Fruit fly (Drosophila melanogaster) whole organism, embryonic: ENCODE data around the gene mus201.

Experiments used
- Asciz ChIP-seq: fragments of 200-800 bp; sonication (Bioruptor generic); optimal IDR thresholded peaks from 2 replicates; lab custom pipeline; 2017; ENCODE audit warnings: missing biosample characterization, mild to moderate bottlenecking, missing genetic modification characterization, missing genetic modification reagents
- Atf3 ChIP-seq: fragments of 200-800 bp; sonication (Bioruptor generic); optimal IDR thresholded peaks from 3 replicates; lab custom pipeline; 2016; ENCODE audit warnings: missing biosample characterization, missing genetic modification characterization
- CG10267 ChIP-seq: fragments of 200-800 bp; sonication (Bioruptor generic); optimal IDR thresholded peaks from 2 replicates; lab custom pipeline; 2018; ENCODE audit warnings: missing biosample characterization, mild to moderate bottlenecking, missing genetic modification characterization, moderate library complexity
- CG13894 ChIP-seq: fragments of 200-800 bp; sonication (Bioruptor generic); optimal IDR thresholded peaks from 3 replicates; lab custom pipeline; 2018; ENCODE audit warnings: missing biosample characterization, mild to moderate bottlenecking, missing genetic modification characterization, moderate library complexity
- CG18262 ChIP-seq: fragments of 200-800 bp; optimal IDR thresholded peaks from 3 replicates; lab custom pipeline; 2019; ENCODE audit warnings: missing biosample characterization, mild to moderate bottlenecking, missing genetic modification characterization, moderate library complexity
- CG1832 ChIP-seq: fragments of 200-800 bp; sonication (Bioruptor generic); optimal IDR thresholded peaks from 2 replicates; lab custom pipeline; 2017; ENCODE audit warnings: missing biosample characterization, mild to moderate bottlenecking, missing genetic modification characterization, inconsistent platforms
- CG4360 ChIP-seq: fragments of 200-800 bp; sonication (Bioruptor generic); IDR thresholded peaks from 2 replicates; pipeline ENCODE4 v1.3.6; 2022; ENCODE audit warnings: missing biosample characterization, missing genetic modification characterization
- CG4854 ChIP-seq: fragments of 200-800 bp; sonication (Bioruptor generic); optimal IDR thresholded peaks from 2 replicates; lab custom pipeline; 2016; ENCODE audit warnings: missing biosample characterization, missing genetic modification characterization, inconsistent platforms
- D ChIP-seq, 2 experiments: fragments of 200-800 bp in 1 of 2; fragments of >200 bp in 1 of 2; sonication (Bioruptor generic) in 1 of 2; optimal IDR thresholded peaks; 2 replicates in 1 of 2; 3 replicates in 1 of 2; lab custom pipeline; 2017; ENCODE audit warnings: mild to moderate bottlenecking in 1 of 2, missing biosample characterization in 1 of 2, missing genetic modification characterization in 1 of 2, missing genetic modification reagents in 1 of 2
- D19A ChIP-seq: fragments of 200-800 bp; optimal IDR thresholded peaks from 3 replicates; lab custom pipeline; 2019; ENCODE audit warnings: missing biosample characterization, mild to moderate bottlenecking, missing genetic modification characterization, moderate library complexity
- Deaf1 ChIP-seq: fragments of 200-800 bp; optimal IDR thresholded peaks from 3 replicates; lab custom pipeline; 2019; ENCODE audit warnings: missing biosample characterization, mild to moderate bottlenecking, missing genetic modification characterization, moderate library complexity
- H15 ChIP-seq: fragments of 200-800 bp; sonication (Bioruptor generic); IDR thresholded peaks from 3 replicates; pipeline ENCODE4 v1.3.6; 2022; ENCODE audit warnings: missing biosample characterization, missing genetic modification characterization
- Med ChIP-seq: fragments of 200-800 bp; sonication (Bioruptor generic); peaks from one replicate; lab custom pipeline; 2016; ENCODE audit warnings: missing biosample characterization, missing genetic modification characterization, mild to moderate bottlenecking, inconsistent platforms, moderate library complexity
- NFAT ChIP-seq: fragments of 200-800 bp; sonication (Bioruptor generic); IDR thresholded peaks from 2 replicates; pipeline ENCODE4 v1.3.6; 2022; ENCODE audit warnings: missing biosample characterization, missing genetic modification characterization
- Rfx ChIP-seq: fragments of 200-800 bp; sonication (Bioruptor generic); IDR thresholded peaks from 2 replicates; pipeline ENCODE4 v1.3.6; 2022; ENCODE audit warnings: missing biosample characterization, missing genetic modification characterization
- Trl ChIP-seq, 3 experiments: fragments of >200 bp in 2 of 3; fragments of 200-800 bp in 1 of 3; sonication (Bioruptor generic) in 1 of 3; optimal IDR thresholded peaks; 2 replicates in 1 of 3; 3 replicates in 2 of 3; lab custom pipeline; 2016 to 2017; ENCODE audit warnings: missing biosample characterization in 1 of 3, missing genetic modification characterization in 1 of 3
- Xrp1 ChIP-seq: fragments of 200-800 bp; sonication (Bioruptor generic); IDR thresholded peaks from 2 replicates; pipeline ENCODE4 v1.3.6; 2022; ENCODE audit warnings: missing biosample characterization, missing genetic modification characterization
- ap ChIP-seq: fragments of 200-800 bp; sonication (Bioruptor generic); IDR thresholded peaks from 2 replicates; pipeline ENCODE4 v1.3.6; 2022; ENCODE audit warnings: missing biosample characterization, missing genetic modification characterization
- bsh ChIP-seq, 2 experiments: fragments of 200-800 bp; sonication (Bioruptor generic); optimal IDR thresholded peaks; 2 replicates each; lab custom pipeline; 2017 to 2018; ENCODE audit warnings: mild to moderate bottlenecking in 2 of 2, missing biosample characterization in 2 of 2, missing genetic modification characterization in 2 of 2, moderate library complexity in 1 of 2
- chinmo ChIP-seq: fragments of 200-800 bp; sonication (Bioruptor generic); IDR thresholded peaks from 4 replicates; pipeline ENCODE4 v1.3.6; 2022; ENCODE audit warnings: missing biosample characterization, missing genetic modification characterization; ENCODE audit not compliant: partially characterized antibody
- crol ChIP-seq: fragments of 200-800 bp; sonication (Bioruptor generic); IDR thresholded peaks from 2 replicates; pipeline ENCODE4 v1.3.6; 2022; ENCODE audit warnings: missing biosample characterization, missing genetic modification characterization
- emc ChIP-seq: fragments of 200-800 bp; sonication (Bioruptor generic); optimal IDR thresholded peaks from 2 replicates; lab custom pipeline; 2016; ENCODE audit warnings: missing biosample characterization, missing genetic modification characterization
- ems ChIP-seq: fragments of 200-800 bp; sonication (Bioruptor generic); optimal IDR thresholded peaks from 3 replicates; lab custom pipeline; 2016; ENCODE audit warnings: missing biosample characterization, missing genetic modification characterization
- ewg ChIP-seq: fragments of 200-800 bp; sonication (Bioruptor generic); optimal IDR thresholded peaks from 3 replicates; lab custom pipeline; 2017; ENCODE audit warnings: mild to moderate bottlenecking, missing biosample characterization, missing genetic modification reagents, missing genetic modification characterization
- gsb-n ChIP-seq: fragments of 200-800 bp; sonication (Bioruptor generic); optimal IDR thresholded peaks from 3 replicates; lab custom pipeline; 2018; ENCODE audit warnings: missing biosample characterization, mild to moderate bottlenecking, missing genetic modification characterization
- hth ChIP-seq: fragments of >200 bp; optimal IDR thresholded peaks from 2 replicates; lab custom pipeline; 2017; ENCODE audit warnings: inconsistent platforms
- lola ChIP-seq, 3 experiments: fragments of >200 bp in 2 of 3; fragments of 200-800 bp in 1 of 3; sonication (Bioruptor generic) in 1 of 3; optimal IDR thresholded peaks; 2 replicates each; lab custom pipeline; 2017 to 2019; ENCODE audit warnings: missing biosample characterization in 3 of 3, missing genetic modification characterization in 3 of 3, mild to moderate bottlenecking in 1 of 3, moderate library complexity in 1 of 3
- nau ChIP-seq: fragments of 200-800 bp; sonication (Bioruptor generic); optimal IDR thresholded peaks from 3 replicates; lab custom pipeline; 2017; ENCODE audit warnings: missing biosample characterization, mild to moderate bottlenecking, missing genetic modification characterization, missing genetic modification reagents
- nerfin-1 ChIP-seq: fragments of 200-800 bp; sonication (Bioruptor generic); optimal IDR thresholded peaks from 3 replicates; lab custom pipeline; 2019; ENCODE audit warnings: missing biosample characterization, mild to moderate bottlenecking, missing genetic modification characterization, moderate library complexity
- otp ChIP-seq: fragments of 200-800 bp; sonication (Bioruptor generic); IDR thresholded peaks from 3 replicates; pipeline ENCODE4, ENCODE4 v1.3.6; 2022; ENCODE audit warnings: missing biosample characterization, missing genetic modification characterization
- pfk ChIP-seq: fragments of 200-800 bp; sonication (Bioruptor generic); optimal IDR thresholded peaks from 2 replicates; lab custom pipeline; 2018; ENCODE audit warnings: missing biosample characterization, mild to moderate bottlenecking, missing genetic modification characterization, moderate library complexity
- pnt ChIP-seq: fragments of 200-800 bp; sonication (Bioruptor generic); optimal IDR thresholded peaks from 3 replicates; lab custom pipeline; 2016; ENCODE audit warnings: missing biosample characterization, missing genetic modification characterization
- pros ChIP-seq: fragments of 200-800 bp; sonication (Bioruptor generic); optimal IDR thresholded peaks from 3 replicates; lab custom pipeline; 2019; ENCODE audit warnings: missing biosample characterization, mild to moderate bottlenecking, missing genetic modification characterization, moderate library complexity
- psq ChIP-seq: fragments of 200-800 bp; sonication (Bioruptor generic); optimal IDR thresholded peaks from 2 replicates; lab custom pipeline; 2017; ENCODE audit warnings: missing biosample characterization, missing genetic modification characterization
- row ChIP-seq: fragments of 200-800 bp; sonication (Bioruptor generic); IDR thresholded peaks from 3 replicates; pipeline ENCODE4 v1.3.6; 2022; ENCODE audit warnings: missing biosample characterization, missing genetic modification characterization
- scrt ChIP-seq: fragments of 200-800 bp; sonication (Bioruptor generic); optimal IDR thresholded peaks from 2 replicates; lab custom pipeline; 2018; ENCODE audit warnings: missing biosample characterization, mild to moderate bottlenecking, missing genetic modification characterization, moderate library complexity
- sd ChIP-seq: fragments of 200-800 bp; sonication (Bioruptor generic); optimal IDR thresholded peaks from 3 replicates; lab custom pipeline; 2018; ENCODE audit warnings: missing biosample characterization, mild to moderate bottlenecking, missing genetic modification characterization, moderate library complexity
- sens ChIP-seq: fragments of 200-800 bp; sonication (Bioruptor generic); peaks from one replicate; lab custom pipeline; 2016; ENCODE audit warnings: missing biosample characterization, missing genetic modification characterization
- sens-2 ChIP-seq: fragments of 200-800 bp; sonication (Bioruptor generic); IDR thresholded peaks from 2 replicates; pipeline ENCODE4 v1.3.6; 2022; ENCODE audit warnings: missing biosample characterization, missing genetic modification characterization
- seq ChIP-seq: fragments of 200-800 bp; sonication (Bioruptor generic); IDR thresholded peaks from 2 replicates; pipeline ENCODE4 v1.3.6; 2022; ENCODE audit warnings: missing biosample characterization, missing genetic modification characterization
- tin ChIP-seq: fragments of 200-800 bp; sonication (Bioruptor generic); optimal IDR thresholded peaks from 3 replicates; lab custom pipeline; 2016; ENCODE audit warnings: missing biosample characterization, missing genetic modification characterization
- trem ChIP-seq: fragments of 200-800 bp; optimal IDR thresholded peaks from 3 replicates; lab custom pipeline; 2019; ENCODE audit warnings: missing biosample characterization, mild to moderate bottlenecking, missing genetic modification characterization, moderate library complexity
- vvl ChIP-seq: fragments of 200-800 bp; sonication (Bioruptor generic); IDR thresholded peaks from 2 replicates; pipeline ENCODE4 v1.3.6; 2022; ENCODE audit warnings: missing biosample characterization, missing genetic modification characterization
- z ChIP-seq: fragments of 200-800 bp; sonication (Bioruptor generic); IDR thresholded peaks from 3 replicates; pipeline ENCODE4 v1.3.6; 2022; ENCODE audit warnings: missing biosample characterization, missing genetic modification characterization
- zen2 ChIP-seq: fragments of 200-800 bp; sonication (Bioruptor generic); IDR thresholded peaks from 3 replicates; pipeline ENCODE4 v1.3.6; 2022; ENCODE audit warnings: missing biosample characterization, missing genetic modification characterization; ENCODE audit not compliant: partially characterized antibody

Gene mus201

dm6 chr2L:8423460-8424089, 14.4 kb upstream of the mus201 start (continued):
- TF ChIP-seq CG18262 (peak; percentile 42), tin (GFP tag; lab: Kevin White, UChicago) (no peak), D19A (tag; lab: Kevin White, UChicago) (peak; percentile 40), bsh (GFP tag; optimal IDR thresholded peaks at IDR 0.05; lab: Kevin White, UChicago) (peak in 1 of 2 experiments; percentile 50), lola (GFP tag; optimal IDR thresholded peaks at IDR 0.05; lab: Kevin White, UChicago) (peak in 1 of 3 experiments; percentile 38), vvl (GFP tag; lab: Robert Waterston, UW) (0 out of 2 replicates have a peak, but pooled peaks have one; percentile 6), hth (no peak), ems (no peak), Atf3 (no peak), nau (GFP tag; lab: Kevin White, UChicago) (peak; percentile 14), row (GFP tag; lab: Robert Waterston, UW) (peak; percentile 46; the same call in 2 of the 3 replicates), pnt (no peak), sens (GFP tag; lab: Kevin White, UChicago) (peak; percentile 84)

- TF ChIP-seq sens-2 (no peak), Xrp1 (GFP tag; lab: Robert Waterston, UW) (peak; percentile 25; the same call in 1 of the 2 replicates), D19A (tag; lab: Kevin White, UChicago) (peak; percentile 12), CG4854 (GFP tag; lab: Kevin White, UChicago) (no peak), CG10267 (no peak), otp (no peak), crol (0 out of 2 replicates have a peak, but pooled peaks have one; percentile 18), CG4360 (GFP tag; lab: Robert Waterston, UW) (peak; percentile 21; the same call in 1 of the 2 replicates), gsb-n (peak; percentile 6)
Observed at dm6 chr2L:8424090-8424470, 13.9 kb upstream of the mus201 start.

dm6 chr2L:8424662-8425208, 13.2 kb upstream of the mus201 start:
- no peak for TF ChIP-seq emc (GFP tag; lab: Kevin White, UChicago)
- TF ChIP-seq Rfx (GFP tag; lab: Robert Waterston, UW) = peak; percentile 76
- peak; percentile 56 for TF ChIP-seq crol
- no peak for TF ChIP-seq pfk (GFP tag; lab: Kevin White, UChicago)
- 0 out of 2 replicates have a peak, but pooled peaks have one; percentile 3 for TF ChIP-seq NFAT (GFP tag; lab: Robert Waterston, UW)
- peak; percentile 87 for TF ChIP-seq CG13894 (tag; lab: Kevin White, UChicago)
- 0 out of 2 replicates have a peak, but pooled peaks have one; percentile 11 for TF ChIP-seq CG4360 (GFP tag; lab: Robert Waterston, UW)
- no peak for TF ChIP-seq Asciz (GFP tag; lab: Kevin White, UChicago)
- TF ChIP-seq z = peak; percentile 44; the same call in 1 of the 3 replicates
- TF ChIP-seq D (optimal IDR thresholded peaks at IDR 0.05; lab: Kevin White, UChicago) = peak; percentile 19
- no peak for TF ChIP-seq D (GFP tag; optimal IDR thresholded peaks at IDR 0.05; lab: Kevin White, UChicago)
- peak; percentile 79 for TF ChIP-seq scrt (GFP tag; lab: Kevin White, UChicago)
- no peak for TF ChIP-seq H15 (GFP tag; lab: Robert Waterston, UW)
- TF ChIP-seq Deaf1 = peak; percentile 45
- no peak for TF ChIP-seq lola (GFP tag; optimal IDR thresholded peaks at IDR 0.05; lab: Kevin White, UChicago)
- TF ChIP-seq zen2 (GFP tag; lab: Robert Waterston, UW) = peak; percentile 11; the same call in 1 of the 3 replicates
- TF ChIP-seq Trl (optimal IDR thresholded peaks at IDR 0.05; lab: Kevin White, UChicago) = peak; percentile 71 to 73
- TF ChIP-seq Trl (GFP tag; optimal IDR thresholded peaks at IDR 0.05; lab: Kevin White, UChicago) = no peak
- peak; percentile 27 for TF ChIP-seq CG1832 (GFP tag; lab: Kevin White, UChicago)
- peak; percentile 16 for TF ChIP-seq trem
- TF ChIP-seq Med (GFP tag; lab: Kevin White, UChicago) = no peak
- peak; percentile 44 for TF ChIP-seq sens (GFP tag; lab: Kevin White, UChicago)
- peak; percentile 14; the same call in 1 of the 2 replicates for TF ChIP-seq seq (GFP tag; lab: Robert Waterston, UW)
- peak; percentile 78 for TF ChIP-seq ewg (GFP tag; lab: Kevin White, UChicago)
- TF ChIP-seq ap (GFP tag; lab: Robert Waterston, UW) = 0 out of 2 replicates have a peak, but pooled peaks have one; percentile 11
- TF ChIP-seq sd = peak; percentile 39
- TF ChIP-seq nerfin-1 (tag; lab: Kevin White, UChicago) = peak; percentile 55
- peak; percentile 6 for TF ChIP-seq psq
- peak; percentile 73 for TF ChIP-seq pros
- 0 out of 4 replicates have a peak, but pooled peaks have one; percentile 13 for TF ChIP-seq chinmo (GFP tag; lab: Robert Waterston, UW)
